Worm (Caenorhabditis elegans): Measurements from ENCODE around the gene parn-1.

ce11 chrV:12673745-12674144 lies 21.3 kb downstream of the parn-1 start:
- no peak for TF ChIP-seq fkh-3 (tag; optimal IDR thresholded peaks at IDR 0.05)
- TF ChIP-seq ztf-26 (tag; optimal IDR thresholded peaks at IDR 0.05) = no peak
- no peak for TF ChIP-seq unc-62 (GFP tag; optimal IDR thresholded peaks at IDR 0.05)
- TF ChIP-seq ceh-79 (tag; optimal IDR thresholded peaks at IDR 0.05) = no peak
- TF ChIP-seq ama-1 (optimal IDR thresholded peaks at IDR 0.05) = no peak
- TF ChIP-seq ama-1 (GFP tag; optimal IDR thresholded peaks at IDR 0.05) = no peak
